Worm (Caenorhabditis elegans): Measurements from ENCODE around the gene C02B4.3.

DNA sequence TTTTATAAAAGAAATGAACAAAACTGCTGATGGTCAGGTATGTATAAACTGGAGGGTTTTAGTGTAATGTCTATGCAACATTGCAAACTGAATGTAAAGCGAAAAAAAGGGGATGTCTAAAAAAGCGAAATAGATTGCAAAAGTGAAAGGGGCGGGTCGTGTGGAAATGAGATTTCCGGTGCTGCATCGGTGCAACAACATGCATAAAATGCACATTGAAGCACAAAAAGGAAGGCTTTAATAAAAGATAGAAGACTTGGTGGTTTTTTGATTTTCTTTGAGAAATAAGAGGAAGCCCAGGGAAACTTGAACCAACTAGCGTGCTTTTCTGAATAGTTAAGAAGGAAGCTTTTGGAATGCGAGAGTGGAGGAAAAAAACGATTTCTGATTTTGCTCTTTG, 27.0 kb downstream of the C02B4.3 start:
- TF ChIP-seq med-1 (GFP tag; optimal IDR thresholded peaks at IDR 0.05; ENCODE audit: insufficient read depth) (no peak), klf-2 (GFP tag; conservative IDR thresholded peaks at IDR 0.05) (no peak), tab-1 (GFP tag; IDR thresholded peaks at IDR 0.05) (no peak), T22C8.4 (GFP tag; IDR thresholded peaks at IDR 0.05) (no peak), flt-1 (GFP tag; IDR thresholded peaks at IDR 0.05) (no peak), cog-1 (tag; optimal IDR thresholded peaks at IDR 0.05) (no peak), ztf-29 (GFP tag; IDR thresholded peaks at IDR 0.05) (no peak), ztf-23 (GFP tag; IDR thresholded peaks at IDR 0.05) (no peak)
